Worm (Caenorhabditis elegans) whole organism, L2 larva: ENCODE data around the gene F46H6.5.

Source experiments
- C34F6.9 ChIP-seq: fragments of 150-350 bp; optimal IDR thresholded peaks from 2 replicates; lab custom pipeline; 2014; ENCODE audit warnings: missing biosample characterization, missing genetic modification characterization
- F13H6.1 ChIP-seq: sonication (generic microtip); optimal IDR thresholded peaks from 2 replicates; lab custom pipeline; 2016; ENCODE audit warnings: missing genetic modification characterization, missing compliant biosample characterization
- Y55F3AM.14 ChIP-seq: fragments of 200-800 bp; sonication (Bioruptor generic); optimal IDR thresholded peaks from 2 replicates; lab custom pipeline; 2018; ENCODE audit warnings: mild to moderate bottlenecking, missing genetic modification characterization, missing compliant biosample characterization
- ZK546.5 ChIP-seq: sonication (generic microtip); optimal IDR thresholded peaks from 2 replicates; lab custom pipeline; 2017; ENCODE audit warnings: missing biosample characterization, missing genetic modification characterization
- aly-2 ChIP-seq: fragments of 150-350 bp; optimal IDR thresholded peaks from 2 replicates; lab custom pipeline; 2014; ENCODE audit warnings: missing biosample characterization, missing genetic modification characterization
- ama-1 ChIP-seq: fragments of 150-350 bp; optimal IDR thresholded peaks from 2 replicates; lab custom pipeline; 2018; ENCODE audit warnings: inconsistent platforms
- blmp-1 ChIP-seq: sonication (generic microtip); optimal IDR thresholded peaks from 2 replicates; lab custom pipeline; 2017; ENCODE audit warnings: missing genetic modification characterization, mild to moderate bottlenecking, missing compliant biosample characterization, antibody characterized with exemption, moderate library complexity; ENCODE audit not compliant: insufficient read depth
- ceh-16 ChIP-seq: fragments of 150-350 bp; optimal IDR thresholded peaks from 2 replicates; lab custom pipeline; 2014; ENCODE audit warnings: missing biosample characterization, missing genetic modification characterization
- crh-2 ChIP-seq: sonication (generic microtip); optimal IDR thresholded peaks from 2 replicates; lab custom pipeline; 2017; ENCODE audit warnings: missing biosample characterization, missing genetic modification characterization
- dmd-4 ChIP-seq: sonication (generic microtip); optimal IDR thresholded peaks from 2 replicates; lab custom pipeline; 2017; ENCODE audit warnings: missing biosample characterization, missing genetic modification characterization
- egl-27 ChIP-seq: sonication (generic microtip); optimal IDR thresholded peaks from 3 replicates; lab custom pipeline; 2017; ENCODE audit warnings: missing biosample characterization, missing genetic modification reagents, missing genetic modification characterization
- elt-1 ChIP-seq: fragments of 150-350 bp; optimal IDR thresholded peaks from 2 replicates; lab custom pipeline; 2014; ENCODE audit warnings: missing biosample characterization, missing genetic modification characterization
- gmeb-1 ChIP-seq: fragments of 150-350 bp; optimal IDR thresholded peaks from 2 replicates; lab custom pipeline; 2014; ENCODE audit warnings: missing biosample characterization, missing genetic modification characterization
- lin-39 ChIP-seq: fragments of 150-350 bp; optimal IDR thresholded peaks from 2 replicates; lab custom pipeline; 2014; ENCODE audit warnings: missing biosample characterization, missing genetic modification reagents, missing genetic modification characterization
- lsy-2 ChIP-seq, 2 experiments: fragments of 150-350 bp in 1 of 2; sonication (generic microtip) in 1 of 2; optimal IDR thresholded peaks; 2 replicates each; lab custom pipeline; 2014 to 2017; ENCODE audit warnings: missing biosample characterization in 2 of 2, missing genetic modification characterization in 2 of 2
- mab-5 ChIP-seq: fragments of 150-350 bp; optimal IDR thresholded peaks from 2 replicates; lab custom pipeline; 2014; ENCODE audit warnings: missing biosample characterization, missing genetic modification characterization
- mbf-1 ChIP-seq: sonication (generic microtip); optimal IDR thresholded peaks from 2 replicates; lab custom pipeline; 2017; ENCODE audit warnings: missing biosample characterization, missing genetic modification characterization
- mdl-1 ChIP-seq, 2 experiments: fragments of 150-350 bp in 1 of 2; sonication (generic microtip) in 1 of 2; optimal IDR thresholded peaks; 2 replicates each; lab custom pipeline; 2017; ENCODE audit warnings: missing biosample characterization in 2 of 2, missing genetic modification characterization in 2 of 2
- nhr-11 ChIP-seq: fragments of 150-350 bp; optimal IDR thresholded peaks from 2 replicates; lab custom pipeline; 2014; ENCODE audit warnings: missing biosample characterization, missing genetic modification characterization
- nhr-129 ChIP-seq: fragments of 150-350 bp; optimal IDR thresholded peaks from 2 replicates; lab custom pipeline; 2014; ENCODE audit warnings: missing biosample characterization, missing genetic modification characterization
- nhr-21 ChIP-seq: fragments of 150-350 bp; optimal IDR thresholded peaks from 2 replicates; lab custom pipeline; 2014; ENCODE audit warnings: missing biosample characterization, missing genetic modification characterization
- nhr-23 ChIP-seq: fragments of 150-350 bp; optimal IDR thresholded peaks from 2 replicates; lab custom pipeline; 2014; ENCODE audit warnings: missing biosample characterization, missing genetic modification reagents, missing genetic modification characterization
- nhr-25 ChIP-seq: fragments of 150-350 bp; sonication (generic microtip); optimal IDR thresholded peaks from 3 replicates; lab custom pipeline; 2014; ENCODE audit warnings: missing biosample characterization, missing genetic modification characterization
- nhr-6 ChIP-seq: fragments of 150-350 bp; optimal IDR thresholded peaks from 2 replicates; lab custom pipeline; 2014; ENCODE audit warnings: missing biosample characterization, missing genetic modification characterization
- peb-1 ChIP-seq: fragments of 150-350 bp; optimal IDR thresholded peaks from 2 replicates; lab custom pipeline; 2014; ENCODE audit warnings: missing biosample characterization, missing genetic modification characterization
- skn-1 ChIP-seq: sonication (generic microtip); optimal IDR thresholded peaks from 2 replicates; lab custom pipeline; 2017; ENCODE audit warnings: missing biosample characterization, missing genetic modification characterization
- sma-3 ChIP-seq: sonication (generic microtip); optimal IDR thresholded peaks from 2 replicates; lab custom pipeline; 2016; ENCODE audit warnings: missing genetic modification reagents, missing genetic modification characterization, missing compliant biosample characterization
- sma-9 ChIP-seq, 2 experiments: fragments of 150-350 bp in 1 of 2; sonication (generic microtip) in 1 of 2; optimal IDR thresholded peaks; 2 replicates each; lab custom pipeline; 2014 to 2016; ENCODE audit warnings: missing genetic modification characterization in 2 of 2, mild to moderate bottlenecking in 1 of 2, missing biosample characterization in 1 of 2, missing compliant biosample characterization in 1 of 2, missing genetic modification reagents in 1 of 2, moderate library complexity in 1 of 2
- snpc-4 ChIP-seq: fragments of 150-350 bp; optimal IDR thresholded peaks from 2 replicates; lab custom pipeline; 2014; ENCODE audit warnings: missing biosample characterization, missing genetic modification characterization
- unc-39 ChIP-seq: fragments of 150-350 bp; optimal IDR thresholded peaks from 2 replicates; lab custom pipeline; 2014; ENCODE audit warnings: missing biosample characterization, missing genetic modification characterization
- unc-55 ChIP-seq: fragments of 150-350 bp; sonication (generic microtip); optimal IDR thresholded peaks from 3 replicates; lab custom pipeline; 2014; ENCODE audit warnings: missing biosample characterization, missing genetic modification reagents, missing genetic modification characterization
- zag-1 ChIP-seq: fragments of 150-350 bp; optimal IDR thresholded peaks from 2 replicates; lab custom pipeline; 2014; ENCODE audit warnings: missing biosample characterization, missing genetic modification characterization
- ztf-1 ChIP-seq: fragments of 200-800 bp; sonication (Bioruptor generic); conservative IDR thresholded peaks from 2 replicates; pipeline ENCODE4 v1.3.6; 2022; ENCODE audit warnings: missing genetic modification characterization, missing compliant biosample characterization
- ztf-11 ChIP-seq: sonication (generic microtip); optimal IDR thresholded peaks from 2 replicates; lab custom pipeline; 2017; ENCODE audit warnings: missing biosample characterization, missing genetic modification characterization
- ztf-4 ChIP-seq: fragments of 150-350 bp; optimal IDR thresholded peaks from 2 replicates; lab custom pipeline; 2014; ENCODE audit warnings: missing biosample characterization, missing genetic modification characterization

F46H6.5 gene

DNA sequence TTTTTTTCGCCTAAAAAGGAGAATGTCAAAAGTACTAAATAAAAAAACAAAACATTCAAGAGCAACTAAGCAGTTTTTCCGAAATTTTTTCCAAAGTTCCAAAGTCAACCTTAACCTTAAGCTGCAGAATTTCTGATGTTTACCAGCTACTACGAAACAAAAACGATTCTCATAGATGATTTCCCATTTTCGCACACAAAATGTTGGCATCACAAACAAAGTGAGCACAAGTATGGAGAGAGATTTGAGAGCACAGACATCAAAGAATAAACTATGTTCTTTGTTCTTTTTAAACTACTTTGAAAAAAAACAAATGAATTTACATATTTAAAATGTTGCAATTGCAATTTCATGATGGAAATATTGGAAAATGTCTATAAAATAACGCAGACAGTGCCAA lies 31.3 kb upstream of the F46H6.5 start:
- TF ChIP-seq snpc-4 (tag; lab: Kevin White, UChicago) (no peak), dmd-4 (tag; lab: Kevin White, UChicago) (no peak), unc-55 (GFP tag; lab: Kevin White, UChicago) (no peak), mdl-1 (tag; optimal IDR thresholded peaks at IDR 0.05; lab: Kevin White, UChicago) (no peak), ztf-4 (tag; lab: Kevin White, UChicago) (no peak), crh-2 (tag; lab: Kevin White, UChicago) (no peak), sma-9 (GFP tag; optimal IDR thresholded peaks at IDR 0.05; lab: Kevin White, UChicago) (no peak), sma-9 (tag; optimal IDR thresholded peaks at IDR 0.05; lab: Kevin White, UChicago) (no peak), Y55F3AM.14 (no peak)

DNA sequence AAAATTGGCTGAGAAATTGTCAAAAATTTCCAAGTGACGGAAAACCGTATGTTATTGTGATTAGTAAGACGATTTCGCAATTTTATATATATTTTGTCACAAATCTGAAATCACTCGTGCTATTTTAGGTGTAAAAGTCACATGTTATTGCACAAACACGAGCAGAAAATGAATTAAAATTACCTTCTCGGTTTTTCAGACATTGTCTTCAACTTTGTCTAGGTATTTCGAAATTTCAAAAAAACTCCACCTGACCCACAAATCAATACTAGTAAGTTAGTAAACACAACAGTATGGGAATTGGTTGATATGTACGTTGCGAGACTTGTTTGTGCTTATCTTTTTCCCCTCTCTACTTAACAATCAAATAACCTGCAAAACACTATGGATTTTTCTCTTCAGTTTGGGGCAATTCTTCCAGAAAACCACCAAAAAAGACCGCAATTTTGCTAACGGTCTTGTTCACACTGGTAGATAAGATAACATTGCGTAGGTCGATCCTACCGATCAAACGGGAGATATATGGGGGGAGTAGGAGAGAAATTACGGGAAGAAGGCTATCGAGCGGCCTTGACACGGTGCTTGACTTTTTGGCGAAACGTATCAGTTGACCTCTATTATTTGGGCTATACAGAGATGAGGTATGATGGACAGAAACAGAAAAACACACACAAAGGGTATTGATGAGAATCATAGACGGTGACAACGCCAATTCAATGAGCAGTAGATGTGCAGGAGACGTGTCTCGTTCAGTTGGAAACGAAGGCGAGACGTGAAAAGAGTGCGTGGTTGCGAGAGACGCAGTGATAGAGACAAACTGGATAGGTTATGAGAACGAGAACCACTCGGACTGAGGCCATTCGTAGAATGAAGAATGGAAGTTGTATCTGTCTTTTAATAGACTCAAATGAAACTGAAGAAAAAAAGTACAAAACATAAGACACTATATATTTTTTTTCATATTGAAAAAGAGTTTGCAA lies 30.1 kb upstream of the F46H6.5 start, which contains the start of gene C07A12.7:
C07A12.7 (minus strand) TSS at position 308 of the 980 bp plus-strand sequence.
- TF ChIP-seq gmeb-1 (tag; lab: Kevin White, UChicago) (no peak), peb-1 (tag; lab: Kevin White, UChicago) (no peak), sma-3 (peak; percentile 19), nhr-25 (tag; lab: Kevin White, UChicago) (peak; percentile 27), egl-27 (tag; lab: Kevin White, UChicago) (no peak), elt-1 (peak; percentile 52), nhr-129 (tag; lab: Kevin White, UChicago) (peak; percentile 49), sma-9 (GFP tag; optimal IDR thresholded peaks at IDR 0.05; lab: Kevin White, UChicago) (peak; percentile 28), sma-9 (tag; optimal IDR thresholded peaks at IDR 0.05; lab: Kevin White, UChicago) (no peak), C34F6.9 (peak; percentile 10), nhr-23 (tag; lab: Kevin White, UChicago) (peak; percentile 76), zag-1 (tag; lab: Kevin White, UChicago) (no peak), lsy-2 (tag; optimal IDR thresholded peaks at IDR 0.05; lab: Kevin White, UChicago) (peak in 1 of 2 experiments; percentile 9), nhr-21 (tag; lab: Kevin White, UChicago) (peak; percentile 48), ceh-16 (tag; lab: Kevin White, UChicago) (peak; percentile 28), lin-39 (no peak), unc-55 (GFP tag; lab: Kevin White, UChicago) (peak; percentile 40)

- TF ChIP-seq mab-5 (no peak), crh-2 (tag; lab: Kevin White, UChicago) (no peak), ztf-1 (no peak), ztf-11 (tag; lab: Kevin White, UChicago) (no peak), unc-55 (GFP tag; lab: Kevin White, UChicago) (peak; percentile 27), ama-1 (lab: Kevin White, UChicago) (no peak), nhr-6 (tag; lab: Kevin White, UChicago) (no peak)
Observed at ce11 chrX:4521166-4521565, 29.2 kb upstream of the F46H6.5 start.

DNA sequence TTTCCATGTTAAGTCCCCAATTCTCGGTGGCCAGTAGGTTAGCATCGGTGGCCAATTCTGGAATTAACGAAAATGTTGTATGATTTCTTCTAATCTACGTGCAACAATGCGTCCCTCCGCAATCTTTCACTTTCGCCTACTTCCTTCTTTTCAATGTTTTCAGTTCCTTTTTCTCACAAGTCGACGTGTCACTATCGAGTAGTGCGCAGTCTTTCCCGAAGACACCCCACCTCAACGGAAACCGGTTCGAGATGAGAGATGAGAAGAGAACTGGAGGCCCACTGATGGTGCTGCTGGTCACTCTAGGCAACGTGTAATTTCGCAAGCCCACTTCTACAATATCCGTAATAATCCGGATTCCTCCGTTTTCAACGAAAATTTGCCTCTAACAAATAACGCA lies 28.0 kb upstream of the F46H6.5 start:
- TF ChIP-seq mab-5 (no peak), ztf-11 (tag; lab: Kevin White, UChicago) (no peak), nhr-25 (tag; lab: Kevin White, UChicago) (peak; percentile 63), ZK546.5 (tag; lab: Kevin White, UChicago) (no peak), blmp-1 (tag; lab: Kevin White, UChicago) (peak; percentile 73), lsy-2 (tag; optimal IDR thresholded peaks at IDR 0.05; lab: Kevin White, UChicago) (no peak), skn-1 (tag; lab: Kevin White, UChicago) (no peak), nhr-6 (tag; lab: Kevin White, UChicago) (no peak), sma-9 (GFP tag; optimal IDR thresholded peaks at IDR 0.05; lab: Kevin White, UChicago) (no peak), sma-9 (tag; optimal IDR thresholded peaks at IDR 0.05; lab: Kevin White, UChicago) (no peak), nhr-11 (tag; lab: Kevin White, UChicago) (no peak), crh-2 (tag; lab: Kevin White, UChicago) (peak; percentile 25), gmeb-1 (tag; lab: Kevin White, UChicago) (no peak), nhr-21 (tag; lab: Kevin White, UChicago) (peak; percentile 74), sma-3 (peak; percentile 38), ztf-1 (no peak), mbf-1 (tag; lab: Kevin White, UChicago) (no peak), unc-39 (tag; lab: Kevin White, UChicago) (no peak), aly-2 (tag; lab: Kevin White, UChicago) (no peak), F13H6.1 (tag; lab: Kevin White, UChicago) (no peak), mdl-1 (tag; optimal IDR thresholded peaks at IDR 0.05; lab: Kevin White, UChicago) (no peak), Y55F3AM.14 (no peak), ztf-4 (tag; lab: Kevin White, UChicago) (no peak)
- TF ChIP-seq, all 48 proteins: peak for 5
